Fruit fly (Drosophila melanogaster): Measurements from ENCODE around the gene CG43218.

DNA sequence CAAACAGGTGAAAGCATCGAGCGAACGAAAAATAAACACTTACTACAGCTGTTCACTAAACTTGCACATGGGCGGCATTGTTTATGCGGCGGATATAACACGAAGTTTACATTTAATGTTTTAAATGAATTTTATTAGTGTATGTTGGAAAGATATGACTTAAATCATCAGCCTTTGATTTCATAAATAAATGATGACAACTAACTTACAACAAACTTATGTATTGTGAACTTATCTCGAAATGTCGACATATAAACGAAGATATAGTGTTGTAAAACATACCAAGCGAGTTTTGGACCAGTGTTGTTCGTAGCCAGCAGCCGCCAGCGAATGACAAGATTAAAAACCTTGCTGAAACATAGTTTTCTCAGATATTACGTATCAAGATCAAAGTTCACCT lies 46.6 kb downstream of the CG43218 start, which contains the start of the genes CG11309 and CG7632:
- TF ChIP-seq CG10348 (GFP tag; IDR thresholded peaks at IDR 0.05) (peak; percentile 71; the same call in 1 of the 2 replicates), CG9948 (tag; optimal IDR thresholded peaks at IDR 0.05) (peak; percentile 99)

Data from whole organism, pupa.